Worm (Caenorhabditis elegans) whole organism, L4 larva: ENCODE results near the gene Y57G11A.2.

Experiments
- R02D3.7 ChIP-seq: fragments of 150-350 bp; sonication (generic microtip); optimal IDR thresholded peaks from 3 replicates; lab custom pipeline; 2014; ENCODE audit warnings: missing biosample characterization, missing genetic modification characterization
- ama-1 ChIP-seq: fragments of 150-350 bp; optimal IDR thresholded peaks from 2 replicates; lab custom pipeline; 2014; ENCODE audit warnings: inconsistent platforms, mixed read lengths
- hlh-30 ChIP-seq: sonication (generic microtip); optimal IDR thresholded peaks from 2 replicates; lab custom pipeline; 2017; ENCODE audit warnings: antibody characterized with exemption, mild to moderate bottlenecking, missing genetic modification characterization, missing compliant biosample characterization; ENCODE audit not compliant: insufficient read depth
- hmg-1.1 ChIP-seq: fragments of 200-800 bp; sonication (Bioruptor generic); IDR thresholded peaks from 2 replicates; pipeline ENCODE4 v1.3.6; 2022; ENCODE audit warnings: missing genetic modification reagents, missing genetic modification characterization, missing compliant biosample characterization
- lin-13 ChIP-seq: fragments of 150-350 bp; optimal IDR thresholded peaks from 2 replicates; lab custom pipeline; 2014; ENCODE audit warnings: missing biosample characterization, missing genetic modification reagents, missing genetic modification characterization
- madf-5 ChIP-seq, 2 experiments: fragments of 200-800 bp; sonication (Bioruptor generic); IDR thresholded peaks; 2 replicates each; pipeline ENCODE4 v1.3.6; 2022; ENCODE audit warnings: missing compliant biosample characterization in 2 of 2, missing genetic modification characterization in 2 of 2
- nhr-76 ChIP-seq: fragments of 150-350 bp; optimal IDR thresholded peaks from 2 replicates; lab custom pipeline; 2014; ENCODE audit warnings: missing biosample characterization, missing genetic modification characterization
- pqm-1 ChIP-seq: sonication (generic microtip); optimal IDR thresholded peaks from 2 replicates; lab custom pipeline; 2017; ENCODE audit warnings: missing biosample characterization, missing genetic modification characterization
- unc-130 ChIP-seq: sonication (generic microtip); optimal IDR thresholded peaks from 2 replicates; lab custom pipeline; 2016; ENCODE audit warnings: missing genetic modification reagents, missing genetic modification characterization, missing compliant biosample characterization

- TF ChIP-seq lin-13 (GFP tag; lab: Kevin White, UChicago), result no peak
- TF ChIP-seq unc-130, result no peak
- no peak for TF ChIP-seq nhr-76 (tag; lab: Kevin White, UChicago)
- TF ChIP-seq pqm-1, result no peak
- no peak for TF ChIP-seq hmg-1.1 (GFP tag; lab: Robert Waterston, UW)
- no peak for TF ChIP-seq madf-5 (GFP tag; IDR thresholded peaks at IDR 0.05; lab: Robert Waterston, UW)
- TF ChIP-seq hlh-30 (tag; lab: Kevin White, UChicago), result no peak
- TF ChIP-seq ama-1, result no peak
- TF ChIP-seq R02D3.7 (tag; lab: Kevin White, UChicago), result no peak
Observed at ce11 chrIV:14469013-14469412, 50.3 kb downstream of the Y57G11A.2 start.
